Fruit fly (Drosophila melanogaster) whole organism, prepupa: ENCODE results near the gene sra.
A peak's percentile ranks its signal among the peaks of the same experiment; 100 is the strongest.

Source experiments
- Blimp-1 ChIP-seq: fragments of 200-800 bp; sonication (Bioruptor generic); optimal IDR thresholded peaks from 3 replicates; lab custom pipeline; 2017; ENCODE audit warnings: missing biosample characterization, missing genetic modification characterization, mild to moderate bottlenecking, moderate library complexity, missing genetic modification reagents
- CG11294 ChIP-seq: fragments of 200-800 bp; sonication (Bioruptor generic); IDR thresholded peaks from 2 replicates; pipeline ENCODE4 v1.3.6; 2022; ENCODE audit warnings: missing biosample characterization, missing genetic modification characterization
- CG11762 ChIP-seq: fragments of 200-800 bp; sonication (Bioruptor generic); optimal IDR thresholded peaks from 3 replicates; lab custom pipeline; 2016; ENCODE audit warnings: missing biosample characterization, missing genetic modification characterization; ENCODE audit not compliant: insufficient read depth
- CG15336 ChIP-seq: fragments of 200-800 bp; sonication (Bioruptor generic); IDR thresholded peaks from 2 replicates; pipeline ENCODE4 v1.3.6; 2022; ENCODE audit warnings: missing biosample characterization, missing genetic modification characterization
- CG1621 ChIP-seq: fragments of 200-800 bp; sonication (Bioruptor generic); optimal IDR thresholded peaks from 3 replicates; lab custom pipeline; 2018; ENCODE audit warnings: missing biosample characterization, mild to moderate bottlenecking, missing genetic modification characterization
- CG16779 ChIP-seq: fragments of 200-800 bp; sonication (Bioruptor generic); optimal IDR thresholded peaks from 3 replicates; lab custom pipeline; 2017; ENCODE audit warnings: missing biosample characterization, mild to moderate bottlenecking, missing genetic modification characterization
- CG3032 ChIP-seq: fragments of 200-800 bp; optimal IDR thresholded peaks from 2 replicates; lab custom pipeline; 2019; ENCODE audit warnings: missing biosample characterization, mild to moderate bottlenecking, missing genetic modification characterization, moderate library complexity
- CG31627 ChIP-seq: fragments of 200-800 bp; sonication (Bioruptor generic); optimal IDR thresholded peaks from 3 replicates; lab custom pipeline; 2016; ENCODE audit warnings: missing biosample characterization, missing genetic modification characterization
- CG34406 ChIP-seq: fragments of 200-800 bp; sonication (Bioruptor generic); optimal IDR thresholded peaks from 3 replicates; lab custom pipeline; 2016; ENCODE audit warnings: missing biosample characterization, missing genetic modification characterization
- CG3919 ChIP-seq: fragments of 200-800 bp; sonication (Bioruptor generic); optimal IDR thresholded peaks from 3 replicates; lab custom pipeline; 2016; ENCODE audit warnings: missing biosample characterization, missing genetic modification characterization
- CG4318 ChIP-seq: fragments of 200-800 bp; sonication (Bioruptor generic); optimal IDR thresholded peaks from 3 replicates; lab custom pipeline; 2017; ENCODE audit warnings: missing biosample characterization, mild to moderate bottlenecking, missing genetic modification characterization
- CG6163 ChIP-seq: fragments of 200-800 bp; sonication (Bioruptor generic); IDR thresholded peaks from 3 replicates; pipeline ENCODE4 v1.3.6; 2022; ENCODE audit warnings: missing biosample characterization, missing genetic modification characterization
- CG6792 ChIP-seq: fragments of 200-800 bp; sonication (Bioruptor generic); optimal IDR thresholded peaks from 3 replicates; lab custom pipeline; 2016; ENCODE audit warnings: missing biosample characterization, missing genetic modification characterization
- CG6808 ChIP-seq: fragments of 200-800 bp; sonication (Bioruptor generic); optimal IDR thresholded peaks from 3 replicates; lab custom pipeline; 2017; ENCODE audit warnings: missing biosample characterization, missing genetic modification characterization, mild to moderate bottlenecking, moderate library complexity, missing genetic modification reagents
- CG6854 ChIP-seq: fragments of 200-800 bp; sonication (Bioruptor generic); optimal IDR thresholded peaks from 2 replicates; lab custom pipeline; 2017; ENCODE audit warnings: missing biosample characterization, mild to moderate bottlenecking, missing genetic modification characterization
- CG8319 ChIP-seq: fragments of 200-800 bp; sonication (Bioruptor generic); optimal IDR thresholded peaks from 3 replicates; lab custom pipeline; 2016; ENCODE audit warnings: missing biosample characterization, missing genetic modification characterization
- CG8632 ChIP-seq: fragments of 200-800 bp; sonication (Bioruptor generic); optimal IDR thresholded peaks from 3 replicates; lab custom pipeline; 2016; ENCODE audit warnings: missing biosample characterization, missing genetic modification characterization
- Eip75B ChIP-seq: fragments of 200-800 bp; sonication (Bioruptor generic); optimal IDR thresholded peaks from 3 replicates; lab custom pipeline; 2016; ENCODE audit warnings: missing biosample characterization, missing genetic modification characterization
- Eip78C ChIP-seq: fragments of 200-800 bp; sonication (Bioruptor generic); peaks from one replicate; lab custom pipeline; 2016; ENCODE audit warnings: missing biosample characterization, missing genetic modification characterization
- Eip93F ChIP-seq: fragments of 200-800 bp; sonication (Bioruptor generic); optimal IDR thresholded peaks from 2 replicates; lab custom pipeline; 2016; ENCODE audit warnings: missing biosample characterization, mild to moderate bottlenecking, missing genetic modification characterization
- Ets21C ChIP-seq: fragments of 200-800 bp; sonication (Bioruptor generic); optimal IDR thresholded peaks from 3 replicates; lab custom pipeline; 2016; ENCODE audit warnings: missing biosample characterization, missing genetic modification characterization
- Ets96B ChIP-seq: fragments of 200-800 bp; optimal IDR thresholded peaks from 2 replicates; lab custom pipeline; 2019; ENCODE audit warnings: missing biosample characterization, mild to moderate bottlenecking, missing genetic modification characterization, moderate library complexity
- Gug ChIP-seq: fragments of 200-800 bp; sonication (Bioruptor generic); IDR thresholded peaks from 2 replicates; pipeline ENCODE4 v1.3.6; 2022; ENCODE audit warnings: missing biosample characterization, missing genetic modification characterization
- Hr38 ChIP-seq: sonication (Bioruptor generic); optimal IDR thresholded peaks from 2 replicates; lab custom pipeline; 2016; ENCODE audit warnings: missing biosample characterization, missing genetic modification characterization
- Hr39 ChIP-seq: fragments of 200-800 bp; sonication (Bioruptor generic); optimal IDR thresholded peaks from 2 replicates; lab custom pipeline; 2016; ENCODE audit warnings: missing biosample characterization, missing genetic modification characterization
- Smox ChIP-seq: fragments of 200-800 bp; sonication (Bioruptor generic); optimal IDR thresholded peaks from 3 replicates; lab custom pipeline; 2016; ENCODE audit warnings: missing biosample characterization, missing genetic modification characterization
- Sox102F ChIP-seq: fragments of 200-800 bp; sonication (Bioruptor generic); optimal IDR thresholded peaks from 2 replicates; lab custom pipeline; 2016; ENCODE audit warnings: missing biosample characterization, mild to moderate bottlenecking, missing genetic modification characterization
- Sox14 ChIP-seq: fragments of 200-800 bp; sonication (Bioruptor generic); optimal IDR thresholded peaks from 3 replicates; lab custom pipeline; 2016; ENCODE audit warnings: missing biosample characterization, missing genetic modification characterization
- Sox15 ChIP-seq: fragments of 200-800 bp; sonication (Bioruptor generic); optimal IDR thresholded peaks from 3 replicates; lab custom pipeline; 2016; ENCODE audit warnings: missing biosample characterization, missing genetic modification characterization
- achi ChIP-seq: fragments of 200-800 bp; sonication (Bioruptor generic); optimal IDR thresholded peaks from 3 replicates; lab custom pipeline; 2016; ENCODE audit warnings: missing biosample characterization, missing genetic modification characterization
- acj6 ChIP-seq: fragments of 200-800 bp; sonication (Bioruptor generic); optimal IDR thresholded peaks from 3 replicates; lab custom pipeline; 2016; ENCODE audit warnings: missing biosample characterization, missing genetic modification characterization
- cyc ChIP-seq: fragments of 200-800 bp; sonication (Bioruptor generic); optimal IDR thresholded peaks from 3 replicates; lab custom pipeline; 2016; ENCODE audit warnings: missing biosample characterization, missing genetic modification characterization
- dsx ChIP-seq: fragments of 200-800 bp; optimal IDR thresholded peaks from 3 replicates; lab custom pipeline; 2019; ENCODE audit warnings: missing biosample characterization, mild to moderate bottlenecking, missing genetic modification characterization, moderate library complexity; ENCODE audit not compliant: poor library complexity, severe bottlenecking
- eg ChIP-seq: fragments of 200-800 bp; sonication (Bioruptor generic); IDR thresholded peaks from 3 replicates; pipeline ENCODE4 v1.3.6; 2022; ENCODE audit warnings: missing biosample characterization, missing genetic modification characterization
- esn ChIP-seq: fragments of 200-800 bp; sonication (Bioruptor generic); optimal IDR thresholded peaks from 2 replicates; lab custom pipeline; 2016; ENCODE audit warnings: missing biosample characterization, mild to moderate bottlenecking, missing genetic modification characterization, moderate library complexity
- fd59A ChIP-seq: fragments of 200-800 bp; sonication (Bioruptor generic); optimal IDR thresholded peaks from 2 replicates; lab custom pipeline; 2017; ENCODE audit warnings: missing biosample characterization, mild to moderate bottlenecking, missing genetic modification characterization, missing genetic modification reagents
- fd85E ChIP-seq: fragments of 200-800 bp; sonication (Bioruptor generic); optimal IDR thresholded peaks from 3 replicates; lab custom pipeline; 2016; ENCODE audit warnings: missing biosample characterization, missing genetic modification characterization
- fkh ChIP-seq: fragments of 200-800 bp; sonication (Bioruptor generic); optimal IDR thresholded peaks from 3 replicates; lab custom pipeline; 2017; ENCODE audit warnings: missing biosample characterization, mild to moderate bottlenecking, missing genetic modification characterization, moderate library complexity
- lz ChIP-seq: fragments of 200-800 bp; sonication (Bioruptor generic); optimal IDR thresholded peaks from 3 replicates; lab custom pipeline; 2016; ENCODE audit warnings: missing biosample characterization, missing genetic modification characterization
- net ChIP-seq: fragments of 200-800 bp; sonication (Bioruptor generic); optimal IDR thresholded peaks from 3 replicates; lab custom pipeline; 2016; ENCODE audit warnings: missing biosample characterization, missing genetic modification characterization
- pdm3 ChIP-seq: fragments of 200-800 bp; sonication (Bioruptor generic); optimal IDR thresholded peaks from 3 replicates; lab custom pipeline; 2016; ENCODE audit warnings: missing biosample characterization, missing genetic modification characterization
- salr ChIP-seq, 2 experiments: fragments of 200-800 bp; sonication (Bioruptor generic); optimal IDR thresholded peaks; 3 replicates each; lab custom pipeline; 2016 to 2018; ENCODE audit warnings: missing biosample characterization in 2 of 2, missing genetic modification characterization in 2 of 2, mild to moderate bottlenecking in 1 of 2
- spab ChIP-seq: fragments of 200-800 bp; sonication (Bioruptor generic); optimal IDR thresholded peaks from 2 replicates; lab custom pipeline; 2017; ENCODE audit warnings: missing biosample characterization, mild to moderate bottlenecking, missing genetic modification characterization, missing genetic modification reagents
- ss ChIP-seq, 2 experiments: fragments of 200-800 bp; sonication (Bioruptor generic); optimal IDR thresholded peaks; 2 replicates in 1 of 2; 3 replicates in 1 of 2; lab custom pipeline; 2017 to 2018; ENCODE audit warnings: mild to moderate bottlenecking in 2 of 2, missing biosample characterization in 2 of 2, missing genetic modification characterization in 2 of 2, moderate library complexity in 1 of 2
- svp ChIP-seq: fragments of 200-800 bp; sonication (Bioruptor generic); peaks from one replicate; lab custom pipeline; 2016; ENCODE audit warnings: missing biosample characterization, missing genetic modification characterization
- vri ChIP-seq: fragments of 200-800 bp; sonication (Bioruptor generic); optimal IDR thresholded peaks from 3 replicates; lab custom pipeline; 2016; ENCODE audit warnings: missing biosample characterization, mild to moderate bottlenecking, missing genetic modification characterization

sra gene

dm6 chr3R:16221359-16222299 is 34.8 kb downstream of the sra start (continued):
- TF ChIP-seq Ets21C (GFP tag; lab: Kevin White, UChicago), result peak; percentile 7
- peak; percentile 84 for TF ChIP-seq Ets96B (tag; lab: Kevin White, UChicago)
- TF ChIP-seq Eip93F (GFP tag; lab: Kevin White, UChicago), result peak; percentile 51
- TF ChIP-seq CG31627 (GFP tag; lab: Kevin White, UChicago), result peak; percentile 37
- TF ChIP-seq Sox14 (GFP tag; lab: Kevin White, UChicago), result peak; percentile 66
- peak; percentile 92 for TF ChIP-seq spab (GFP tag; lab: Kevin White, UChicago)
- peak; percentile 43 for TF ChIP-seq cyc
- no peak for TF ChIP-seq Hr38 (GFP tag; lab: Kevin White, UChicago)
- TF ChIP-seq svp (GFP tag; lab: Kevin White, UChicago), result peak; percentile 84
- TF ChIP-seq CG34406, result peak; percentile 88
- peak; percentile 82 for TF ChIP-seq net (GFP tag; lab: Kevin White, UChicago)
- TF ChIP-seq lz, result peak; percentile 68
- peak; percentile 72; the same call in 2 of the 3 replicates for TF ChIP-seq eg
- TF ChIP-seq CG6808, result peak; percentile 91
- peak; percentile 87 for TF ChIP-seq acj6
- TF ChIP-seq CG8632 (GFP tag; lab: Kevin White, UChicago), result peak; percentile 86
- TF ChIP-seq fd85E (GFP tag; lab: Kevin White, UChicago), result no peak

- TF ChIP-seq cyc, result peak; percentile 99
- TF ChIP-seq salr (GFP tag; optimal IDR thresholded peaks at IDR 0.05; lab: Kevin White, UChicago), result peak; percentile 60 to 93
- peak; percentile 93 for TF ChIP-seq CG16779 (tag; lab: Kevin White, UChicago)
- peak; percentile 94 for TF ChIP-seq achi (GFP tag; lab: Kevin White, UChicago)
- TF ChIP-seq Eip78C (GFP tag; lab: Kevin White, UChicago), result peak; percentile 99
- TF ChIP-seq fkh, result peak; percentile 93
- peak; percentile 99 for TF ChIP-seq CG11294
- TF ChIP-seq CG6792 (GFP tag; lab: Kevin White, UChicago), result peak; percentile 96
- peak; percentile 89 for TF ChIP-seq CG6854
- TF ChIP-seq CG3919 (GFP tag; lab: Kevin White, UChicago), result peak; percentile 98
- peak; percentile 95 for TF ChIP-seq esn (GFP tag; lab: Kevin White, UChicago)
- TF ChIP-seq Gug, result peak; percentile 98
- TF ChIP-seq CG34406, result peak; percentile 85
- TF ChIP-seq Sox102F, result peak; percentile 96
- peak; percentile 97 for TF ChIP-seq CG1621 (tag; lab: Kevin White, UChicago)
- TF ChIP-seq Sox14 (GFP tag; lab: Kevin White, UChicago), result peak; percentile 99
- peak; percentile 99 for TF ChIP-seq pdm3 (GFP tag; lab: Kevin White, UChicago)
- peak; percentile 85 for TF ChIP-seq CG8632 (GFP tag; lab: Kevin White, UChicago)
- peak; percentile 87 for TF ChIP-seq CG8319 (GFP tag; lab: Kevin White, UChicago)
- peak; percentile 94 for TF ChIP-seq CG11762
- peak; percentile 97 for TF ChIP-seq acj6
- TF ChIP-seq ss (GFP tag; optimal IDR thresholded peaks at IDR 0.05; lab: Kevin White, UChicago), result peak; percentile 86 to 93
- TF ChIP-seq vri (GFP tag; lab: Kevin White, UChicago), result peak; percentile 95
- peak; percentile 92 for TF ChIP-seq fd59A (GFP tag; lab: Kevin White, UChicago)
- TF ChIP-seq Sox15 (GFP tag; lab: Kevin White, UChicago), result peak; percentile 89
- TF ChIP-seq Smox (GFP tag; lab: Kevin White, UChicago), result peak; percentile 94
- peak; percentile 97 for TF ChIP-seq lz
- peak; percentile 99 for TF ChIP-seq CG15336 (GFP tag; lab: Robert Waterston, UW)
- TF ChIP-seq CG4318 (GFP tag; lab: Kevin White, UChicago), result peak; percentile 92
- peak; percentile 91 for TF ChIP-seq CG3032 (tag; lab: Kevin White, UChicago)
- TF ChIP-seq Eip75B (GFP tag; lab: Kevin White, UChicago), result peak; percentile 98
- TF ChIP-seq Hr39 (GFP tag; lab: Kevin White, UChicago), result peak; percentile 98
- TF ChIP-seq dsx (GFP tag; lab: Kevin White, UChicago), result peak; percentile 94
- TF ChIP-seq eg, result peak; percentile 100
- peak; percentile 99 for TF ChIP-seq CG6163 (GFP tag; lab: Robert Waterston, UW)
- TF ChIP-seq Ets96B (tag; lab: Kevin White, UChicago), result peak; percentile 97
- peak; percentile 85 for TF ChIP-seq Blimp-1
These were observed 35.6 kb downstream of the sra start for dm6 chr3R:16222300-16222903.
